Worm (Caenorhabditis elegans): Measurements from ENCODE around the gene H03G16.7.

The H03G16.7 gene

ce11 chrX:15008697-15009096 is 47.1 kb downstream of the H03G16.7 start:
- no peak for TF ChIP-seq tbx-2 (tag; optimal IDR thresholded peaks at IDR 0.05)
- no peak for TF ChIP-seq pha-2 (tag; optimal IDR thresholded peaks at IDR 0.05)
- no peak for TF ChIP-seq unc-42 (tag; optimal IDR thresholded peaks at IDR 0.05)
- no peak for TF ChIP-seq ceh-2 (tag; optimal IDR thresholded peaks at IDR 0.05)
- TF ChIP-seq nhr-232 (tag; optimal IDR thresholded peaks at IDR 0.05) = no peak
- TF ChIP-seq odd-2 (tag; optimal IDR thresholded peaks at IDR 0.05) = no peak
- TF ChIP-seq T23F11.4 (GFP tag; optimal IDR thresholded peaks at IDR 0.05) = no peak
- no peak for TF ChIP-seq ceh-6 (GFP tag; optimal IDR thresholded peaks at IDR 0.05)
- no peak for TF ChIP-seq ceh-22 (tag; optimal IDR thresholded peaks at IDR 0.05)
- no peak for TF ChIP-seq ceh-18 (tag; optimal IDR thresholded peaks at IDR 0.05)
- TF ChIP-seq zip-5 (tag; optimal IDR thresholded peaks at IDR 0.05) = no peak
- TF ChIP-seq syd-9 (tag; optimal IDR thresholded peaks at IDR 0.05) = no peak
- no peak for TF ChIP-seq sox-4 (tag; optimal IDR thresholded peaks at IDR 0.05)

- no peak for TF ChIP-seq gmeb-2 (tag; optimal IDR thresholded peaks at IDR 0.05)
- no peak for TF ChIP-seq ceh-31 (tag; optimal IDR thresholded peaks at IDR 0.05)
- no peak for TF ChIP-seq ets-4 (tag; optimal IDR thresholded peaks at IDR 0.05)
- no peak for TF ChIP-seq elt-4 (tag; optimal IDR thresholded peaks at IDR 0.05)
- no peak for TF ChIP-seq rnt-1 (tag; optimal IDR thresholded peaks at IDR 0.05)
- TF ChIP-seq ahr-1 (tag; optimal IDR thresholded peaks at IDR 0.05) = no peak
- TF ChIP-seq sdc-2 (tag; optimal IDR thresholded peaks at IDR 0.05) = no peak
- TF ChIP-seq ttx-3 (tag; optimal IDR thresholded peaks at IDR 0.05) = no peak
- TF ChIP-seq ceh-14 (tag; optimal IDR thresholded peaks at IDR 0.05) = no peak
- no peak for TF ChIP-seq elt-2 (tag; optimal IDR thresholded peaks at IDR 0.05)
- TF ChIP-seq ceh-18 (tag; optimal IDR thresholded peaks at IDR 0.05) = no peak
- TF ChIP-seq madf-2 (tag; optimal IDR thresholded peaks at IDR 0.05) = no peak
- TF ChIP-seq ceh-45 (GFP tag; IDR thresholded peaks at IDR 0.05) = no peak
- no peak for TF ChIP-seq ceh-19 (GFP tag; optimal IDR thresholded peaks at IDR 0.05)
- no peak for TF ChIP-seq che-1 (tag; optimal IDR thresholded peaks at IDR 0.05)
- TF ChIP-seq nhr-232 (tag; optimal IDR thresholded peaks at IDR 0.05) = no peak
- TF ChIP-seq syd-9 (tag; optimal IDR thresholded peaks at IDR 0.05) = no peak
These were observed 48.9 kb downstream of the H03G16.7 start, which contains the start of gene ergi-2 for ce11 chrX:15006847-15007358. TSS of gene ergi-2 (minus strand) at chrX:15007308.

Measured in whole organism, late embryonic.